Worm (Caenorhabditis elegans) whole organism, L4 larva: Measurements from ENCODE around the gene tir-1.
A peak's percentile ranks its signal among the peaks of the same experiment; 100 is the strongest.

Experiments
- D1046.2 ChIP-seq: fragments of 200-800 bp; sonication (Bioruptor generic); IDR thresholded peaks from 2 replicates; pipeline ENCODE4 v1.3.6; 2022; ENCODE audit warnings: missing genetic modification characterization, missing compliant biosample characterization
- F10B5.3 ChIP-seq: sonication (generic microtip); optimal IDR thresholded peaks from 2 replicates; lab custom pipeline; 2016; ENCODE audit warnings: mild to moderate bottlenecking, missing genetic modification characterization, missing compliant biosample characterization
- F44E2.7 ChIP-seq: fragments of 200-800 bp; sonication (Bioruptor generic); IDR thresholded peaks from 2 replicates; pipeline ENCODE4 v2.1.2; 2022; ENCODE audit warnings: missing genetic modification characterization, missing compliant biosample characterization
- Y75B8A.6 ChIP-seq: fragments of 200-800 bp; sonication (Bioruptor generic); IDR thresholded peaks from 2 replicates; pipeline ENCODE4 v1.3.6; 2022; ENCODE audit warnings: missing genetic modification reagents, missing genetic modification characterization, missing compliant biosample characterization
- ZK337.2 ChIP-seq: fragments of 200-800 bp; sonication (Bioruptor generic); IDR thresholded peaks from 2 replicates; pipeline ENCODE4 v1.3.6; 2022; ENCODE audit warnings: missing genetic modification reagents, missing genetic modification characterization, missing compliant biosample characterization
- ZK546.5 ChIP-seq, 2 experiments: sonication (generic microtip); optimal IDR thresholded peaks; 2 replicates each; lab custom pipeline; 2017; ENCODE audit warnings: missing biosample characterization in 2 of 2, missing genetic modification characterization in 2 of 2
- aha-1 ChIP-seq: fragments of 150-350 bp; peaks from one replicate; lab custom pipeline; 2014; ENCODE audit warnings: missing biosample characterization, missing genetic modification characterization
- aly-2 ChIP-seq: sonication (generic microtip); optimal IDR thresholded peaks from 2 replicates; lab custom pipeline; 2018; ENCODE audit warnings: missing biosample characterization, missing genetic modification characterization
- ceh-20 ChIP-seq: fragments of 200-800 bp; sonication (Bioruptor generic); IDR thresholded peaks from 2 replicates; pipeline ENCODE4 v1.3.6; 2022; ENCODE audit warnings: missing genetic modification reagents, missing genetic modification characterization, missing compliant biosample characterization
- ceh-82 ChIP-seq: sonication (generic microtip); optimal IDR thresholded peaks from 2 replicates; lab custom pipeline; 2017; ENCODE audit warnings: missing biosample characterization, missing genetic modification characterization
- cey-2 ChIP-seq: sonication (generic microtip); optimal IDR thresholded peaks from 3 replicates; lab custom pipeline; 2017; ENCODE audit warnings: missing genetic modification characterization, mild to moderate bottlenecking, missing compliant biosample characterization, antibody characterized with exemption, borderline replicate concordance; ENCODE audit not compliant: insufficient read depth
- daf-16 ChIP-seq, 3 experiments: sonication (generic microtip); optimal IDR thresholded peaks; 2 replicates each; lab custom pipeline; 2016 to 2017; ENCODE audit warnings: missing genetic modification characterization in 3 of 3, missing genetic modification reagents in 3 of 3, mild to moderate bottlenecking in 2 of 3, missing compliant biosample characterization in 2 of 3, missing biosample characterization in 1 of 3, moderate library complexity in 1 of 3
- daf-19 ChIP-seq: fragments of 200-800 bp; sonication (Bioruptor generic); conservative IDR thresholded peaks from 2 replicates; pipeline ENCODE4 v1.3.6; 2022; ENCODE audit warnings: missing genetic modification characterization, missing compliant biosample characterization
- daf-8 ChIP-seq: fragments of 200-800 bp; sonication (Bioruptor generic); IDR thresholded peaks from 2 replicates; pipeline ENCODE4 v1.3.6; 2022; ENCODE audit warnings: missing genetic modification characterization, missing compliant biosample characterization
- dmd-6 ChIP-seq: fragments of 200-800 bp; sonication (Bioruptor generic); IDR thresholded peaks from 2 replicates; pipeline ENCODE4 v1.3.6; 2022; ENCODE audit warnings: missing genetic modification reagents, missing genetic modification characterization, missing compliant biosample characterization
- dve-1 ChIP-seq: sonication (generic microtip); optimal IDR thresholded peaks from 2 replicates; lab custom pipeline; 2017; ENCODE audit warnings: antibody characterized with exemption, mild to moderate bottlenecking, missing genetic modification characterization, missing compliant biosample characterization; ENCODE audit not compliant: insufficient read depth
- egl-27 ChIP-seq: sonication (generic microtip); optimal IDR thresholded peaks from 3 replicates; lab custom pipeline; 2017; ENCODE audit warnings: missing biosample characterization, missing genetic modification reagents, missing genetic modification characterization
- egl-43 ChIP-seq: fragments of 200-800 bp; sonication (Bioruptor generic); IDR thresholded peaks from 2 replicates; pipeline ENCODE4 v1.3.6; 2022; ENCODE audit warnings: missing genetic modification reagents, missing genetic modification characterization, missing compliant biosample characterization
- hif-1 ChIP-seq, 2 experiments: sonication (generic microtip); optimal IDR thresholded peaks; 2 replicates each; lab custom pipeline; 2016 to 2017; ENCODE audit warnings: missing compliant biosample characterization in 2 of 2, missing genetic modification characterization in 2 of 2, missing genetic modification reagents in 2 of 2, missing genotype in 2 of 2, mild to moderate bottlenecking in 1 of 2
- hlh-30 ChIP-seq: sonication (generic microtip); optimal IDR thresholded peaks from 2 replicates; lab custom pipeline; 2017; ENCODE audit warnings: antibody characterized with exemption, mild to moderate bottlenecking, missing genetic modification characterization, missing compliant biosample characterization; ENCODE audit not compliant: insufficient read depth
- lim-7 ChIP-seq: fragments of 200-800 bp; sonication (Bioruptor generic); IDR thresholded peaks from 2 replicates; pipeline ENCODE4 v1.3.6; 2022; ENCODE audit warnings: missing genetic modification characterization, missing compliant biosample characterization
- lin-1 ChIP-seq: fragments of 200-800 bp; sonication (Bioruptor generic); IDR thresholded peaks from 2 replicates; pipeline ENCODE4 v1.3.6; 2022; ENCODE audit warnings: missing genetic modification reagents, missing genetic modification characterization, missing compliant biosample characterization
- lin-13 ChIP-seq: fragments of 150-350 bp; optimal IDR thresholded peaks from 2 replicates; lab custom pipeline; 2014; ENCODE audit warnings: missing biosample characterization, missing genetic modification reagents, missing genetic modification characterization
- lir-3 ChIP-seq: sonication (generic microtip); optimal IDR thresholded peaks from 2 replicates; lab custom pipeline; 2016; ENCODE audit warnings: mild to moderate bottlenecking, missing genetic modification characterization, missing compliant biosample characterization
- mdl-1 ChIP-seq, 2 experiments: fragments of 150-350 bp in 1 of 2; sonication (generic microtip) in 1 of 2; optimal IDR thresholded peaks; 2 replicates each; lab custom pipeline; 2014 to 2017; ENCODE audit warnings: missing biosample characterization in 2 of 2, missing genetic modification characterization in 2 of 2
- mdt-29 ChIP-seq: fragments of 200-800 bp; sonication (Bioruptor generic); IDR thresholded peaks from 2 replicates; pipeline ENCODE4 v1.3.6; 2022; ENCODE audit warnings: missing genetic modification reagents, missing genetic modification characterization, missing compliant biosample characterization
- mep-1 ChIP-seq: fragments of 150-350 bp; sonication (generic microtip); optimal IDR thresholded peaks from 3 replicates; lab custom pipeline; 2014; ENCODE audit warnings: missing biosample characterization, missing genetic modification characterization
- mes-2 ChIP-seq: sonication (generic microtip); optimal IDR thresholded peaks from 2 replicates; lab custom pipeline; 2016; ENCODE audit warnings: missing genotype, mild to moderate bottlenecking, missing genetic modification characterization, missing compliant biosample characterization; ENCODE audit not compliant: poor library complexity, severe bottlenecking
- mxl-3 ChIP-seq: fragments of 200-800 bp; sonication (Bioruptor generic); optimal IDR thresholded peaks from 2 replicates; lab custom pipeline; 2018; ENCODE audit warnings: mild to moderate bottlenecking, missing genetic modification characterization, missing compliant biosample characterization
- nhr-10 ChIP-seq: fragments of 150-350 bp; optimal IDR thresholded peaks from 2 replicates; lab custom pipeline; 2014; ENCODE audit warnings: missing biosample characterization, missing genetic modification characterization
- nhr-28 ChIP-seq: fragments of 150-350 bp; optimal IDR thresholded peaks from 2 replicates; lab custom pipeline; 2014; ENCODE audit warnings: missing biosample characterization, missing genetic modification characterization
- nhr-48 ChIP-seq: sonication (generic microtip); optimal IDR thresholded peaks from 2 replicates; lab custom pipeline; 2016; ENCODE audit warnings: mild to moderate bottlenecking, missing genetic modification characterization, missing compliant biosample characterization
- php-3 ChIP-seq: fragments of 200-800 bp; sonication (Bioruptor generic); IDR thresholded peaks from 2 replicates; pipeline ENCODE4 v1.3.6; 2022; ENCODE audit warnings: missing genetic modification reagents, missing genetic modification characterization, missing compliant biosample characterization
- pqm-1 ChIP-seq: sonication (generic microtip); optimal IDR thresholded peaks from 2 replicates; lab custom pipeline; 2017; ENCODE audit warnings: missing biosample characterization, missing genetic modification characterization
- sdz-12 ChIP-seq: fragments of 200-800 bp; sonication (Bioruptor generic); optimal IDR thresholded peaks from 2 replicates; lab custom pipeline; 2018; ENCODE audit warnings: mild to moderate bottlenecking, missing genetic modification characterization, missing compliant biosample characterization
- spr-3 ChIP-seq: fragments of 200-800 bp; sonication (Bioruptor generic); optimal IDR thresholded peaks from 2 replicates; lab custom pipeline; 2018; ENCODE audit warnings: mild to moderate bottlenecking, missing genetic modification characterization, missing compliant biosample characterization
- unc-39 ChIP-seq: sonication (generic microtip); optimal IDR thresholded peaks from 2 replicates; lab custom pipeline; 2017; ENCODE audit warnings: missing biosample characterization, missing genetic modification characterization
- vab-7 ChIP-seq: fragments of 200-800 bp; sonication (Bioruptor generic); IDR thresholded peaks from 2 replicates; pipeline ENCODE4 v1.3.6; 2022; ENCODE audit warnings: missing genetic modification reagents, missing genetic modification characterization, missing compliant biosample characterization
- zag-1 ChIP-seq: fragments of 150-350 bp; optimal IDR thresholded peaks from 2 replicates; lab custom pipeline; 2014; ENCODE audit warnings: missing biosample characterization, missing genetic modification characterization

tir-1 gene

ce11 chrIII:3887586-3887985 lies 13.9 kb downstream of the tir-1 start (continued):
- TF ChIP-seq ZK546.5 (tag; optimal IDR thresholded peaks at IDR 0.05; lab: Kevin White, UChicago) = no peak

- TF ChIP-seq zag-1 (tag; lab: Kevin White, UChicago) (no peak), hif-1 (tag; optimal IDR thresholded peaks at IDR 0.05; lab: Kevin White, UChicago) (no peak), aha-1 (peak; percentile 7)
These were observed 18.3 kb downstream of the tir-1 start for ce11 chrIII:3883146-3883545.

- TF ChIP-seq D1046.2 (GFP tag; lab: Robert Waterston, UW) (no peak), ZK337.2 (GFP tag; lab: Robert Waterston, UW) (no peak), hlh-30 (peak; percentile 7), php-3 (GFP tag; lab: Robert Waterston, UW) (no peak), daf-19 (GFP tag; lab: Robert Waterston, UW) (no peak), nhr-28 (tag; lab: Kevin White, UChicago) (peak; percentile 48), sdz-12 (GFP tag; lab: Kevin White, UChicago) (no peak), lin-13 (GFP tag; lab: Kevin White, UChicago) (no peak), cey-2 (no peak)
These were observed 22.3 kb downstream of the tir-1 start for ce11 chrIII:3878986-3879756.

ce11 chrIII:3876197-3876897 lies 25.1 kb downstream of the tir-1 start:
- TF ChIP-seq dve-1 (tag; lab: Kevin White, UChicago) (peak; percentile 16), egl-27 (tag; lab: Kevin White, UChicago) (no peak), nhr-28 (tag; lab: Kevin White, UChicago) (peak; percentile 28), daf-16 (GFP tag; optimal IDR thresholded peaks at IDR 0.05; lab: Kevin White, UChicago) (no peak), daf-16 (tag; optimal IDR thresholded peaks at IDR 0.05; lab: Kevin White, UChicago) (peak; percentile 3), lin-1 (GFP tag; lab: Robert Waterston, UW) (no peak), unc-39 (no peak), dmd-6 (GFP tag; lab: Robert Waterston, UW) (peak; percentile 42), lin-13 (GFP tag; lab: Kevin White, UChicago) (no peak), pqm-1 (tag; lab: Kevin White, UChicago) (peak; percentile 41), lim-7 (GFP tag; lab: Robert Waterston, UW) (no peak), aha-1 (peak; percentile 52)

- TF ChIP-seq spr-3 (no peak), pqm-1 (tag; lab: Kevin White, UChicago) (no peak), hlh-30 (peak; percentile 92), dmd-6 (GFP tag; lab: Robert Waterston, UW) (peak; percentile 42), dve-1 (tag; lab: Kevin White, UChicago) (peak; percentile 81), aly-2 (tag; lab: Kevin White, UChicago) (no peak), mdl-1 (tag; optimal IDR thresholded peaks at IDR 0.05; lab: Kevin White, UChicago) (peak in 1 of 2 experiments; percentile 6), nhr-48 (tag; lab: Kevin White, UChicago) (no peak), mep-1 (peak; percentile 67), mdt-29 (GFP tag; lab: Robert Waterston, UW) (peak; percentile 45; the same call in 1 of the 2 replicates), vab-7 (GFP tag; lab: Robert Waterston, UW) (no peak), daf-8 (GFP tag; lab: Robert Waterston, UW) (no peak), ceh-20 (GFP tag; lab: Robert Waterston, UW) (0 out of 2 replicates have a peak, but pooled peaks have one; percentile 27), cey-2 (peak; percentile 45), lim-7 (GFP tag; lab: Robert Waterston, UW) (no peak), ceh-82 (tag; lab: Kevin White, UChicago) (no peak), Y75B8A.6 (GFP tag; lab: Robert Waterston, UW) (no peak), lir-3 (tag; lab: Kevin White, UChicago) (no peak), mes-2 (tag; lab: Kevin White, UChicago) (no peak), nhr-10 (tag; lab: Kevin White, UChicago) (no peak), lin-13 (GFP tag; lab: Kevin White, UChicago) (peak; percentile 19), mxl-3 (peak; percentile 33), F44E2.7 (GFP tag; lab: Robert Waterston, UW) (no peak), F10B5.3 (tag; lab: Kevin White, UChicago) (no peak), egl-43 (GFP tag; lab: Robert Waterston, UW) (no peak)
These were observed 25.8 kb downstream of the tir-1 start for ce11 chrIII:3875608-3876007.
